Worm (Caenorhabditis elegans) whole organism, L4 larva: ENCODE measurements around the gene srx-137.

Source experiments
- D1046.2 ChIP-seq: fragments of 200-800 bp; sonication (Bioruptor generic); IDR thresholded peaks from 2 replicates; pipeline ENCODE4 v1.3.6; 2022; ENCODE audit warnings: missing genetic modification characterization, missing compliant biosample characterization
- F10B5.3 ChIP-seq: sonication (generic microtip); optimal IDR thresholded peaks from 2 replicates; lab custom pipeline; 2016; ENCODE audit warnings: mild to moderate bottlenecking, missing genetic modification characterization, missing compliant biosample characterization
- F37D6.2 ChIP-seq: sonication (generic microtip); optimal IDR thresholded peaks from 2 replicates; lab custom pipeline; 2016; ENCODE audit warnings: mild to moderate bottlenecking, missing genetic modification characterization, missing compliant biosample characterization
- F44E2.7 ChIP-seq: fragments of 200-800 bp; sonication (Bioruptor generic); IDR thresholded peaks from 2 replicates; pipeline ENCODE4 v2.1.2; 2022; ENCODE audit warnings: missing genetic modification characterization, missing compliant biosample characterization
- F49E8.2 ChIP-seq: sonication (generic microtip); optimal IDR thresholded peaks from 2 replicates; lab custom pipeline; 2016; ENCODE audit warnings: missing compliant biosample characterization, mild to moderate bottlenecking, missing genetic modification characterization, borderline replicate concordance
- Y48G9A.11 ChIP-seq: fragments of 200-800 bp; sonication (Bioruptor generic); IDR thresholded peaks from 2 replicates; pipeline ENCODE4 v1.3.6; 2022; ENCODE audit warnings: missing genetic modification reagents, missing genetic modification characterization, missing compliant biosample characterization
- Y5F2A.4 ChIP-seq: fragments of 200-800 bp; sonication (Bioruptor generic); optimal IDR thresholded peaks from 2 replicates; lab custom pipeline; 2018; ENCODE audit warnings: mild to moderate bottlenecking, missing genetic modification characterization, missing compliant biosample characterization
- aha-1 ChIP-seq: fragments of 150-350 bp; peaks from one replicate; lab custom pipeline; 2014; ENCODE audit warnings: missing biosample characterization, missing genetic modification characterization
- aly-2 ChIP-seq: sonication (generic microtip); optimal IDR thresholded peaks from 2 replicates; lab custom pipeline; 2018; ENCODE audit warnings: missing biosample characterization, missing genetic modification characterization
- ama-1 ChIP-seq: fragments of 150-350 bp; optimal IDR thresholded peaks from 2 replicates; lab custom pipeline; 2014; ENCODE audit warnings: inconsistent platforms, mixed read lengths
- arid-1 ChIP-seq: fragments of 200-800 bp; sonication (Bioruptor generic); conservative IDR thresholded peaks from 2 replicates; pipeline ENCODE4 v1.3.6; 2022; ENCODE audit warnings: missing genetic modification reagents, missing genetic modification characterization, missing compliant biosample characterization
- ceh-28 ChIP-seq: fragments of 150-350 bp; optimal IDR thresholded peaks from 2 replicates; lab custom pipeline; 2014; ENCODE audit warnings: missing biosample characterization, missing genetic modification reagents, missing genetic modification characterization
- ceh-62 ChIP-seq: sonication (generic microtip); optimal IDR thresholded peaks from 2 replicates; lab custom pipeline; 2017; ENCODE audit warnings: missing biosample characterization, missing genetic modification characterization
- cey-2 ChIP-seq: sonication (generic microtip); optimal IDR thresholded peaks from 3 replicates; lab custom pipeline; 2017; ENCODE audit warnings: missing genetic modification characterization, mild to moderate bottlenecking, missing compliant biosample characterization, antibody characterized with exemption, borderline replicate concordance; ENCODE audit not compliant: insufficient read depth
- daf-12 ChIP-seq: fragments of 150-350 bp; optimal IDR thresholded peaks from 2 replicates; lab custom pipeline; 2014; ENCODE audit warnings: missing biosample characterization, missing genetic modification reagents, missing genetic modification characterization
- daf-16 ChIP-seq, 3 experiments: sonication (generic microtip); optimal IDR thresholded peaks; 2 replicates each; lab custom pipeline; 2016 to 2017; ENCODE audit warnings: missing genetic modification characterization in 3 of 3, missing genetic modification reagents in 3 of 3, mild to moderate bottlenecking in 2 of 3, missing compliant biosample characterization in 2 of 3, missing biosample characterization in 1 of 3, moderate library complexity in 1 of 3
- dmd-6 ChIP-seq: fragments of 200-800 bp; sonication (Bioruptor generic); IDR thresholded peaks from 2 replicates; pipeline ENCODE4 v1.3.6; 2022; ENCODE audit warnings: missing genetic modification reagents, missing genetic modification characterization, missing compliant biosample characterization
- dmd-8 ChIP-seq: fragments of 200-800 bp; sonication (Bioruptor generic); IDR thresholded peaks from 2 replicates; pipeline ENCODE4 v1.3.6; 2022; ENCODE audit warnings: missing genetic modification characterization, missing compliant biosample characterization
- dpl-1 ChIP-seq: fragments of 150-350 bp; optimal IDR thresholded peaks from 2 replicates; lab custom pipeline; 2014; ENCODE audit warnings: missing biosample characterization, missing genetic modification reagents, missing genetic modification characterization
- fkh-10 ChIP-seq: fragments of 150-350 bp; optimal IDR thresholded peaks from 2 replicates; lab custom pipeline; 2014; ENCODE audit warnings: missing biosample characterization, missing genetic modification reagents, missing genetic modification characterization
- fos-1 ChIP-seq: fragments of 150-350 bp; optimal IDR thresholded peaks from 2 replicates; lab custom pipeline; 2014; ENCODE audit warnings: missing biosample characterization, missing genetic modification characterization
- gei-8 ChIP-seq: fragments of 200-800 bp; sonication (Bioruptor generic); optimal IDR thresholded peaks from 2 replicates; lab custom pipeline; 2018; ENCODE audit warnings: mild to moderate bottlenecking, missing genetic modification characterization, missing compliant biosample characterization
- hif-1 ChIP-seq, 2 experiments: sonication (generic microtip); optimal IDR thresholded peaks; 2 replicates each; lab custom pipeline; 2016 to 2017; ENCODE audit warnings: missing compliant biosample characterization in 2 of 2, missing genetic modification characterization in 2 of 2, missing genetic modification reagents in 2 of 2, missing genotype in 2 of 2, mild to moderate bottlenecking in 1 of 2
- hlh-11 ChIP-seq: fragments of 200-800 bp; sonication (Bioruptor generic); optimal IDR thresholded peaks from 2 replicates; lab custom pipeline; 2018; ENCODE audit warnings: mild to moderate bottlenecking, missing genetic modification characterization, missing compliant biosample characterization
- jun-1 ChIP-seq: fragments of 150-350 bp; optimal IDR thresholded peaks from 2 replicates; lab custom pipeline; 2014; ENCODE audit warnings: missing biosample characterization, missing genetic modification reagents, missing genetic modification characterization
- lim-7 ChIP-seq: fragments of 200-800 bp; sonication (Bioruptor generic); IDR thresholded peaks from 2 replicates; pipeline ENCODE4 v1.3.6; 2022; ENCODE audit warnings: missing genetic modification characterization, missing compliant biosample characterization
- lin-15B ChIP-seq: fragments of 150-350 bp; sonication (generic microtip); optimal IDR thresholded peaks from 3 replicates; lab custom pipeline; 2014; ENCODE audit warnings: missing biosample characterization, missing genetic modification characterization
- lin-29 ChIP-seq: fragments of 200-800 bp; sonication (Bioruptor generic); IDR thresholded peaks from 2 replicates; pipeline ENCODE4 v1.3.6; 2022; ENCODE audit warnings: missing genetic modification reagents, missing genetic modification characterization, missing compliant biosample characterization
- lin-38 ChIP-seq: fragments of 200-800 bp; sonication (Bioruptor generic); IDR thresholded peaks from 2 replicates; pipeline ENCODE4 v1.3.6; 2022; ENCODE audit warnings: missing genetic modification reagents, missing genetic modification characterization, missing compliant biosample characterization
- lir-3 ChIP-seq: sonication (generic microtip); optimal IDR thresholded peaks from 2 replicates; lab custom pipeline; 2016; ENCODE audit warnings: mild to moderate bottlenecking, missing genetic modification characterization, missing compliant biosample characterization
- lsy-2 ChIP-seq, 2 experiments: fragments of 150-350 bp in 1 of 2; sonication (generic microtip) in 1 of 2; optimal IDR thresholded peaks; 2 replicates each; lab custom pipeline; 2014 to 2017; ENCODE audit warnings: missing biosample characterization in 2 of 2, missing genetic modification characterization in 2 of 2
- mep-1 ChIP-seq: fragments of 150-350 bp; sonication (generic microtip); optimal IDR thresholded peaks from 3 replicates; lab custom pipeline; 2014; ENCODE audit warnings: missing biosample characterization, missing genetic modification characterization
- nhr-111 ChIP-seq: fragments of 200-800 bp; sonication (Bioruptor generic); optimal IDR thresholded peaks from 2 replicates; lab custom pipeline; 2018; ENCODE audit warnings: mild to moderate bottlenecking, missing genetic modification characterization, missing compliant biosample characterization
- nhr-28 ChIP-seq: fragments of 150-350 bp; optimal IDR thresholded peaks from 2 replicates; lab custom pipeline; 2014; ENCODE audit warnings: missing biosample characterization, missing genetic modification characterization
- nhr-41 ChIP-seq: fragments of 200-800 bp; sonication (Bioruptor generic); IDR thresholded peaks from 2 replicates; pipeline ENCODE4 v1.3.6; 2022; ENCODE audit warnings: missing genetic modification reagents, missing genetic modification characterization, missing compliant biosample characterization
- nhr-48 ChIP-seq: sonication (generic microtip); optimal IDR thresholded peaks from 2 replicates; lab custom pipeline; 2016; ENCODE audit warnings: mild to moderate bottlenecking, missing genetic modification characterization, missing compliant biosample characterization
- nhr-6 ChIP-seq: fragments of 150-350 bp; optimal IDR thresholded peaks from 2 replicates; lab custom pipeline; 2014; ENCODE audit warnings: missing biosample characterization, missing genetic modification characterization
- nhr-76 ChIP-seq: fragments of 150-350 bp; optimal IDR thresholded peaks from 2 replicates; lab custom pipeline; 2014; ENCODE audit warnings: missing biosample characterization, missing genetic modification characterization
- nhr-77 ChIP-seq: fragments of 150-350 bp; optimal IDR thresholded peaks from 2 replicates; lab custom pipeline; 2014; ENCODE audit warnings: missing biosample characterization, missing genetic modification characterization
- pha-4 ChIP-seq, 2 experiments: fragments of 150-350 bp in 1 of 2; fragments of 200-800 bp in 1 of 2; sonication (Bioruptor generic) in 1 of 2; IDR thresholded peaks in 1 of 2; optimal IDR thresholded peaks in 1 of 2; 2 replicates each; pipeline versions ENCODE4 v1.3.6 to Lab custom; 2014 to 2022; ENCODE audit warnings: missing genetic modification characterization in 2 of 2, missing genetic modification reagents in 2 of 2, missing biosample characterization in 1 of 2, missing compliant biosample characterization in 1 of 2
- php-3 ChIP-seq: fragments of 200-800 bp; sonication (Bioruptor generic); IDR thresholded peaks from 2 replicates; pipeline ENCODE4 v1.3.6; 2022; ENCODE audit warnings: missing genetic modification reagents, missing genetic modification characterization, missing compliant biosample characterization
- pqm-1 ChIP-seq: sonication (generic microtip); optimal IDR thresholded peaks from 2 replicates; lab custom pipeline; 2017; ENCODE audit warnings: missing biosample characterization, missing genetic modification characterization
- saeg-2 ChIP-seq: fragments of 200-800 bp; sonication (Bioruptor generic); IDR thresholded peaks from 2 replicates; pipeline ENCODE4 v1.3.6; 2022; ENCODE audit warnings: missing genetic modification reagents, missing genetic modification characterization, missing compliant biosample characterization
- sdz-12 ChIP-seq: fragments of 200-800 bp; sonication (Bioruptor generic); optimal IDR thresholded peaks from 2 replicates; lab custom pipeline; 2018; ENCODE audit warnings: mild to moderate bottlenecking, missing genetic modification characterization, missing compliant biosample characterization
- spr-3 ChIP-seq: fragments of 200-800 bp; sonication (Bioruptor generic); optimal IDR thresholded peaks from 2 replicates; lab custom pipeline; 2018; ENCODE audit warnings: mild to moderate bottlenecking, missing genetic modification characterization, missing compliant biosample characterization
- unc-39 ChIP-seq: sonication (generic microtip); optimal IDR thresholded peaks from 2 replicates; lab custom pipeline; 2017; ENCODE audit warnings: missing biosample characterization, missing genetic modification characterization
- unc-62 ChIP-seq, 3 experiments: fragments of 150-350 bp in 1 of 3; sonication (generic microtip); optimal IDR thresholded peaks in 2 of 3; peaks in 1 of 3; 1 replicate in 1 of 3; 2 replicates in 2 of 3; lab custom pipeline; 2014 to 2017; ENCODE audit warnings: missing biosample characterization in 3 of 3, missing genetic modification characterization in 3 of 3, missing genetic modification reagents in 3 of 3, missing genotype in 1 of 3
- vab-7 ChIP-seq: fragments of 200-800 bp; sonication (Bioruptor generic); IDR thresholded peaks from 2 replicates; pipeline ENCODE4 v1.3.6; 2022; ENCODE audit warnings: missing genetic modification reagents, missing genetic modification characterization, missing compliant biosample characterization
- zag-1 ChIP-seq: fragments of 150-350 bp; optimal IDR thresholded peaks from 2 replicates; lab custom pipeline; 2014; ENCODE audit warnings: missing biosample characterization, missing genetic modification characterization
- zip-11 ChIP-seq: fragments of 200-800 bp; sonication (Bioruptor generic); IDR thresholded peaks from 2 replicates; pipeline ENCODE4 v1.3.6; 2022; ENCODE audit warnings: missing genetic modification characterization, missing compliant biosample characterization
- ztf-11 ChIP-seq: fragments of 150-350 bp; optimal IDR thresholded peaks from 2 replicates; lab custom pipeline; 2014; ENCODE audit warnings: missing biosample characterization, missing genetic modification characterization

Gene srx-137

ce11 chrV:13906166-13906565 is 43.6 kb downstream of the srx-137 start, which contains the start of gene stdh-1 (continued):
- peak in 1 of 2 experiments; percentile 30 for TF ChIP-seq hif-1 (tag; optimal IDR thresholded peaks at IDR 0.05; lab: Kevin White, UChicago)
- TF ChIP-seq nhr-6 (tag; lab: Kevin White, UChicago) = peak; percentile 9
- peak; percentile 20 for TF ChIP-seq aha-1
- no peak for TF ChIP-seq lir-3
- TF ChIP-seq lin-15B (tag; lab: Kevin White, UChicago) = no peak
- TF ChIP-seq lsy-2 (tag; optimal IDR thresholded peaks at IDR 0.05; lab: Kevin White, UChicago) = no peak
- TF ChIP-seq nhr-76 (tag; lab: Kevin White, UChicago) = no peak
- no peak for TF ChIP-seq nhr-48
- TF ChIP-seq D1046.2 (GFP tag; lab: Robert Waterston, UW) = no peak
- TF ChIP-seq dpl-1 (GFP tag; lab: Kevin White, UChicago) = no peak
- TF ChIP-seq ceh-62 (tag; lab: Kevin White, UChicago) = no peak
- TF ChIP-seq ama-1 (lab: Kevin White, UChicago) = no peak
- no peak for TF ChIP-seq nhr-77 (tag; lab: Kevin White, UChicago)
- no peak for TF ChIP-seq Y5F2A.4
- TF ChIP-seq fos-1 (tag; lab: Kevin White, UChicago) = no peak
- no peak for TF ChIP-seq daf-12 (tag; lab: Kevin White, UChicago)
- TF ChIP-seq lin-38 (GFP tag; lab: Robert Waterston, UW) = no peak
- TF ChIP-seq pqm-1 (tag; lab: Kevin White, UChicago) = no peak
- TF ChIP-seq jun-1 (tag; lab: Kevin White, UChicago) = no peak
- peak; percentile 22 for TF ChIP-seq hlh-11 (tag; lab: Kevin White, UChicago)
- no peak for TF ChIP-seq gei-8 (GFP tag; lab: Kevin White, UChicago)
- TF ChIP-seq zag-1 = no peak
- no peak for TF ChIP-seq daf-16 (GFP tag; optimal IDR thresholded peaks at IDR 0.05; lab: Kevin White, UChicago)
- TF ChIP-seq daf-16 (tag; optimal IDR thresholded peaks at IDR 0.05; lab: Kevin White, UChicago) = peak; percentile 76
- no peak for TF ChIP-seq F10B5.3
- no peak for TF ChIP-seq F49E8.2
- TF ChIP-seq mep-1 = no peak
- TF ChIP-seq nhr-28 = peak; percentile 24
- TF ChIP-seq nhr-111 (GFP tag; lab: Kevin White, UChicago) = no peak
- no peak for TF ChIP-seq spr-3
- TF ChIP-seq lim-7 (GFP tag; lab: Robert Waterston, UW) = no peak
- no peak for TF ChIP-seq aly-2
- no peak for TF ChIP-seq unc-39 (tag; lab: Kevin White, UChicago)
- TF ChIP-seq zip-11 (GFP tag; lab: Robert Waterston, UW) = no peak
- peak; percentile 47; the same call in 1 of the 2 replicates for TF ChIP-seq php-3
- no peak for TF ChIP-seq ceh-28 (tag; lab: Kevin White, UChicago)
- no peak for TF ChIP-seq lin-29 (GFP tag; lab: Robert Waterston, UW)
- no peak for TF ChIP-seq arid-1
- no peak for TF ChIP-seq dmd-8

ce11 chrV:13907557-13908104 is 45.0 kb downstream of the srx-137 start:
- TF ChIP-seq ama-1 (lab: Kevin White, UChicago) = no peak
- no peak for TF ChIP-seq vab-7
- TF ChIP-seq nhr-41 (GFP tag; lab: Robert Waterston, UW) = peak; percentile 42; the same call in 1 of the 2 replicates
- TF ChIP-seq php-3 = no peak
- TF ChIP-seq Y48G9A.11 (GFP tag; lab: Robert Waterston, UW) = no peak; the same call in 1 of the 2 replicates
- no peak for TF ChIP-seq aly-2
- TF ChIP-seq fkh-10 (GFP tag; lab: Kevin White, UChicago) = no peak
- TF ChIP-seq F44E2.7 (GFP tag; lab: Robert Waterston, UW) = no peak
- TF ChIP-seq saeg-2 (GFP tag; lab: Robert Waterston, UW) = no peak
- TF ChIP-seq ztf-11 (tag; lab: Kevin White, UChicago) = no peak
- TF ChIP-seq dmd-6 = peak; percentile 56
- TF ChIP-seq arid-1 = peak; percentile 50; the same call in 1 of the 2 replicates
- no peak for TF ChIP-seq nhr-76 (tag; lab: Kevin White, UChicago)
- TF ChIP-seq cey-2 (tag; lab: Kevin White, UChicago) = no peak
- no peak for TF ChIP-seq unc-62 (GFP tag; optimal IDR thresholded peaks at IDR 0.05 in 1 of 2; lab: Kevin White, UChicago)
- no peak for TF ChIP-seq unc-62 (tag; optimal IDR thresholded peaks at IDR 0.05; lab: Kevin White, UChicago)
- TF ChIP-seq sdz-12 = peak; percentile 13
- peak; percentile 37 for TF ChIP-seq pha-4 (GFP tag; IDR thresholded peaks at IDR 0.05; lab: Robert Waterston, UW)
- TF ChIP-seq pha-4 (tag; optimal IDR thresholded peaks at IDR 0.05; lab: Kevin White, UChicago) = no peak
- TF ChIP-seq F37D6.2 = no peak
